Worm (Caenorhabditis elegans): Measurements from ENCODE around the gene C04G6.2.
A peak's percentile ranks its signal among the peaks of the same experiment; 100 is the strongest.
"Not testable (repeated sequence)": the region's sequence is repeated elsewhere in the genome, so short reads cannot be mapped to it uniquely, and the experiment has no call there.

C04G6.2 gene

DNA sequence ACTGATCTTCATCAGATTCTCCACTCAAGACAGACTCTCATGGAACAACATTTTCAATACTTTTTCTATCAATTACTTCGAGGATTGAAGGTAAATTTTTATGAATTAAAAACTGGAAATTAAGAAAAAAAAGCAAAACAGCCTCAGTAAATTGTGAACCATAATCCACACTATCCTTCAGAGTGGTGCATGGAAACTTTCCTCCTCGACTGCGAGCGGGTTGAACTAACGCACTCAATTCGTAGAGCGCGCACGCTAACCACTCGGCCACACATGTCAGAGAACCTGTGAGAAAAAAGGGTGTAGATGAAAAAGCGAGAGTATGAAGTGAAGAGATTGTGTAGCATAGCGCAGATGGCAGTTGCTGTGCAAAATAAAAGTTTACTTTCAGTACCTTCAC is 12.0 kb downstream of the C04G6.2 start (continued):
- TF ChIP-seq nhr-129 (tag; optimal IDR thresholded peaks at IDR 0.05), result peak; percentile 94
- peak; percentile 67 for TF ChIP-seq gmeb-1 (tag; optimal IDR thresholded peaks at IDR 0.05)
- TF ChIP-seq Y55F3AM.14 (GFP tag; optimal IDR thresholded peaks at IDR 0.05), result peak; percentile 61
- no peak for TF ChIP-seq nhr-12 (tag; optimal IDR thresholded peaks at IDR 0.05)
- TF ChIP-seq nhr-23 (tag; optimal IDR thresholded peaks at IDR 0.05), result no peak
- peak; percentile 1 for TF ChIP-seq sem-4 (tag; optimal IDR thresholded peaks at IDR 0.05)
- no peak for TF ChIP-seq nhr-77 (tag; optimal IDR thresholded peaks at IDR 0.05)
- peak; percentile 85 for TF ChIP-seq nhr-21 (tag; optimal IDR thresholded peaks at IDR 0.05)
- TF ChIP-seq sma-3 (GFP tag; optimal IDR thresholded peaks at IDR 0.05), result peak; percentile 57
- TF ChIP-seq mab-5 (tag; optimal IDR thresholded peaks at IDR 0.05), result peak; percentile 23

- TF ChIP-seq mdl-1 (tag; optimal IDR thresholded peaks at IDR 0.05) (no peak), fos-1 (tag; optimal IDR thresholded peaks at IDR 0.05) (peak; percentile 14), nhr-237 (tag; optimal IDR thresholded peaks at IDR 0.05) (no peak)
Observed at ce11 chrII:5109693-5110092, 16.7 kb downstream of the C04G6.2 start, which contains the start of gene F09C12.2. TSS of gene F09C12.2 (plus strand) at chrII:5110012.

DNA sequence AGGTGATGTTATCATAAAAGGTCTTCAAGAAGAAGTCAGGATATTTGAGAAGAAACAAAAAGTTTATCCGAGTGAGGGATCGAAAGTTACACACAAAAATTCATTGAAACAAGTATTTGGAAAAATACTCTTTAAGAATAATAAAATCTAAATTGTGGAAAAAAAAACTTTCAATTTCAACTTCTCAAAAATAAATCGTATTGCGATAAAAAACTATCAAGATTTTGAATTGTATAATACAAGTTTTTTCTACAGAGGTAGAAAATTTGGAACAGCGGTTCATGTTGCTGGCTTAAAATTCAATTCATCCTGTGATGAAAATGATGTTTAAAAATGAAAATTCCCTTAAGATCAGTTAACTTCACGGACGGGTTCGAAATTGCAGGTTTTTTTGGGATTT is 19.1 kb downstream of the C04G6.2 start, which contains the start of gene F09C12.8:
Gene F09C12.8 (plus strand): TSS at position 301 of the 400 bp plus-strand sequence.
- TF ChIP-seq alr-1 (tag; optimal IDR thresholded peaks at IDR 0.05) (no peak), nhr-21 (tag; optimal IDR thresholded peaks at IDR 0.05) (no peak), nhr-10 (tag; optimal IDR thresholded peaks at IDR 0.05) (no peak), blmp-1 (tag; optimal IDR thresholded peaks at IDR 0.05; ENCODE audit: insufficient read depth) (no peak), ceh-82 (tag; optimal IDR thresholded peaks at IDR 0.05) (no peak), sma-3 (GFP tag; optimal IDR thresholded peaks at IDR 0.05) (no peak), ztf-4 (tag; optimal IDR thresholded peaks at IDR 0.05) (no peak), nhr-25 (tag; optimal IDR thresholded peaks at IDR 0.05) (no peak), ceh-16 (tag; optimal IDR thresholded peaks at IDR 0.05) (no peak), sma-9 (GFP tag; optimal IDR thresholded peaks at IDR 0.05) (no peak), sma-9 (tag; optimal IDR thresholded peaks at IDR 0.05) (no peak), lin-39 (tag; optimal IDR thresholded peaks at IDR 0.05) (no peak), ztf-11 (tag; optimal IDR thresholded peaks at IDR 0.05) (no peak), skn-1 (tag; optimal IDR thresholded peaks at IDR 0.05) (no peak), mdl-1 (tag; optimal IDR thresholded peaks at IDR 0.05) (no peak), Y55F3AM.14 (GFP tag; optimal IDR thresholded peaks at IDR 0.05) (no peak), peb-1 (tag; optimal IDR thresholded peaks at IDR 0.05) (no peak), ztf-1 (GFP tag; conservative IDR thresholded peaks at IDR 0.05) (no peak), fos-1 (tag; optimal IDR thresholded peaks at IDR 0.05) (no peak), R02D3.7 (tag; optimal IDR thresholded peaks at IDR 0.05) (no peak)

ce11 chrII:5115235-5115634 is 22.2 kb downstream of the C04G6.2 start, which contains the start of gene msp-74:
TSS of gene msp-74 (minus strand) at chrII:5115335.
- TF ChIP-seq ZK546.5, nhr-23, nhr-6 (tag; optimal IDR thresholded peaks at IDR 0.05): not testable (repeated sequence)

DNA sequence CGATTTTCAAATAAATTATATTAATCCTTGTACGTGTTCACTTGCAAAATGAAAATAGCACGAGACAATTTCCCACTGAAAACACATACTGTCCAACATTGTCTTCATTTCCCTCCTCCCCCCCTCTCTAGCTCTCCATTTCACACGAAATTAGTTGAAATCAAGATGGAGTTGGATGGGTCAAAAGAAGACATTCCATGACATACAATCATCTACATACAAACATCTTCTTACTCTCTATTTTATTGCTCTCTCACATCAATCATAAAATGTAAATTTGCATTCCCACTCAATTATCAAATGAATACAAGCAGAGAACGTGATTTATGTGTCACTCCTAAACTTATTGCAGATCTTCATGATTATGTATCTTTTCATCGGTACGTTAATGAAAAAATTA is 22.7 kb downstream of the C04G6.2 start, which contains the start of gene srsy-1:
Gene srsy-1 (plus strand): TSS at position 301 of the 400 bp plus-strand sequence.
- no peak for TF ChIP-seq C34F6.9 (tag; optimal IDR thresholded peaks at IDR 0.05)
- TF ChIP-seq egl-27 (tag; optimal IDR thresholded peaks at IDR 0.05), result no peak
- TF ChIP-seq lsy-2 (tag; optimal IDR thresholded peaks at IDR 0.05), result no peak
- TF ChIP-seq sem-4 (tag; optimal IDR thresholded peaks at IDR 0.05), result no peak
- no peak for TF ChIP-seq unc-55 (GFP tag; optimal IDR thresholded peaks at IDR 0.05)
- TF ChIP-seq blmp-1 (tag; optimal IDR thresholded peaks at IDR 0.05; ENCODE audit: insufficient read depth), result no peak
- TF ChIP-seq ztf-1 (GFP tag; conservative IDR thresholded peaks at IDR 0.05), result no peak
- TF ChIP-seq snpc-4 (tag; optimal IDR thresholded peaks at IDR 0.05), result no peak
- no peak for TF ChIP-seq mab-5 (tag; optimal IDR thresholded peaks at IDR 0.05)
- TF ChIP-seq nhr-77 (tag; optimal IDR thresholded peaks at IDR 0.05), result no peak
- no peak for TF ChIP-seq ZK546.5 (tag; optimal IDR thresholded peaks at IDR 0.05)
- no peak for TF ChIP-seq lin-11 (tag; optimal IDR thresholded peaks at IDR 0.05)
- TF ChIP-seq skn-1 (tag; optimal IDR thresholded peaks at IDR 0.05), result no peak
